Worm (Caenorhabditis elegans): ENCODE measurements around the gene clec-226.

- TF ChIP-seq ztf-23 (GFP tag; IDR thresholded peaks at IDR 0.05) (no peak), flt-1 (GFP tag; IDR thresholded peaks at IDR 0.05) (no peak), med-1 (GFP tag; optimal IDR thresholded peaks at IDR 0.05; ENCODE audit: insufficient read depth) (no peak)
Measured at ce11 chrV:13960916-13961315, 14.1 kb downstream of the clec-226 start, which contains the start of gene srh-24.

Data from whole organism, midembryonic.